Worm (Caenorhabditis elegans): ENCODE data around the gene nep-2.
"Not testable (repeated sequence)": the region's sequence is repeated elsewhere in the genome, so short reads cannot be mapped to it uniquely, and the experiment has no call there.

nep-2 gene

DNA sequence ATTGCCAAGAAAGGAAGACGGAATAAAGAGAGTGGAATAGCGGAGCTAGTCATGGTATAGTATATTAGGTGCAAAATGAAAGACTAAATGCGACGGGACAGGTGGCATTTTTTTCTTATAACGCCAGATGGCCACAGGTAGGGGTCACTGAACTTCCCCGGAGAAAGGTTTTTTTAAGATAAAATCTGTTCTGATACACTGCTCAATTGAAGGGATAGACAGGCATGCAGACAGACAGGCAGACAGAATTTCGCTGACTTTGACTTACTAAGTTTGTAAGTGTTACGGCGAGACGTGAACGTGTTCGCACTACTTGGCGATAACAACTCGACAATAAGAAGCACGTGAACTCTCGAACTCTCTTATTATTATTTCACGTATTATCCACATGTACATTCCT lies 52.0 kb downstream of the nep-2 start, which contains the start of the genes F22E5.20 and F22E5.1:
F22E5.20 (minus strand) TSS at position 101 of the 400 bp plus-strand sequence.
F22E5.1 (plus strand) TSS at position 242 of the 400 bp plus-strand sequence.
- not testable (repeated sequence) for TF ChIP-seq ceh-16, skn-1, F13H6.1 (tag; optimal IDR thresholded peaks at IDR 0.05)

DNA sequence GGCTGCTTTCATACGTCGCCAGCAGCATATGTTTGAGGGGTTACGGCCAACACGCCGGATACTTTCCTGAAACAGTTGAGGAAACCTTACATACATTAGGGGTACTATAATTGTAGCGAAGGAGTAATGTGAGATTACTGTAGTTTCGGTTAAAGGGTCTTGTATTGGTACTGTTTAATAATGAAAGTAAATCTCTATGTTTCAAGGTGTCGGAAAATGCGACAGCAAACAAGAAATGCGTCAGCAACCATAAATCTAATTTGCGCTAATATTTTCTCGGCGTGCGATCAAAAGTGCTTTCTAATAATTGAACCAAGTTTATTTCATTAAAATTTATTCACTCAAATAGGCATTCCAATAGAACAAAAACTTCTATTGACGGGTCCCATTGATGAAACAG lies 53.2 kb downstream of the nep-2 start, which contains the start of gene sri-57:
sri-57 (minus strand) TSS at position 101 of the 400 bp plus-strand sequence.
- not testable (repeated sequence) for TF ChIP-seq snpc-4, fos-1, lin-11 (tag; optimal IDR thresholded peaks at IDR 0.05)
